Fruit fly (Drosophila melanogaster) Kc167 (cell line): Measurements from ENCODE around the gene Ran-like.

ENCODE experiments used
- Myc ChIP-seq: fragments of >200 bp; optimal IDR thresholded peaks from 2 replicates; lab custom pipeline; 2017; ENCODE audit warnings: missing external identifiers
- Sin3A ChIP-seq: fragments of >200 bp; optimal IDR thresholded peaks from 2 replicates; lab custom pipeline; 2018; ENCODE audit warnings: missing external identifiers
- h ChIP-seq: fragments of >200 bp; optimal IDR thresholded peaks from 3 replicates; lab custom pipeline; 2018; ENCODE audit warnings: missing external identifiers
- insv ChIP-seq: fragments of >200 bp; optimal IDR thresholded peaks from 3 replicates; lab custom pipeline; 2018; ENCODE audit warnings: missing external identifiers
- psq ChIP-seq: fragments of >200 bp; optimal IDR thresholded peaks from 2 replicates; lab custom pipeline; 2017; ENCODE audit warnings: missing external identifiers
- ttk ChIP-seq: sonication (Bioruptor generic); optimal IDR thresholded peaks from 2 replicates; lab custom pipeline; 2017; ENCODE audit warnings: missing external identifiers

Ran-like gene

dm6 chr3L:15526712-15527111 is 41.5 kb upstream of the Ran-like start, which contains the start of gene CG33985:
CG33985 (minus strand) TSS chr3L:15526812.
- TF ChIP-seq Sin3A (lab: Kevin White, UChicago) (no peak), ttk (lab: Kevin White, UChicago) (no peak), psq (lab: Kevin White, UChicago) (no peak), h (no peak), insv (lab: Kevin White, UChicago) (no peak), Myc (no peak)

- TF ChIP-seq ttk (lab: Kevin White, UChicago) (no peak), insv (lab: Kevin White, UChicago) (no peak), Sin3A (lab: Kevin White, UChicago) (no peak), h (no peak), psq (lab: Kevin White, UChicago) (no peak), Myc (no peak)
Measured at dm6 chr3L:15525153-15525552, 40.0 kb upstream of the Ran-like start, which contains the start of gene CG33986. CG33986 (minus strand) TSS chr3L:15525253.

DNA sequence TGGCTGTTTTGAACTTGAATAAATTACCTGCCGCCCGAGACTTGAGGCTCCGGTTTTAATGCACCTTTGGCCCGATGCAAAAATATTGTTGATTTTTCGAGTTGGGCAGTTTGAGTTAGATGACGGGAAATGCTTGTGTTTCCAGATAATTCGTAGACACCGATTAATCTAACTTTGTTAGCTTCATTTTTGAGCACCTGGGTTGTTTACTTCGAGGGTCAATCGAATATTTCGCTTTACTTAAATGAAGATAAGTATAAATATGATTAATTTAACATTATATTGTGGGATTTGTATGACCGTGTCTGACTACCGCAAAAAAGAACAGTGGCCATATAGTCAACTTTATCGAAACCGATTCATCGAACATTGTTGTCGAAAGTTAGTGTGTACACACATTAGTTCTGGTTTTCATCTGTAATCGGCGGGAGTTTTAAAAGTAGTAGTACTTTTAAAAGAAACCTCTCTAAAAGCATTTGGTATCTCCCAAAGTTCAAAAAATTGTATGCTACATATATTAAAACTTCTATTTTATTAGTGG is 38.7 kb upstream of the Ran-like start, which contains the start of gene CG7945:
Gene CG7945, minus strand, starts transcription at position 332 of the 541 bp plus-strand sequence.
- no peak for TF ChIP-seq Myc

DNA sequence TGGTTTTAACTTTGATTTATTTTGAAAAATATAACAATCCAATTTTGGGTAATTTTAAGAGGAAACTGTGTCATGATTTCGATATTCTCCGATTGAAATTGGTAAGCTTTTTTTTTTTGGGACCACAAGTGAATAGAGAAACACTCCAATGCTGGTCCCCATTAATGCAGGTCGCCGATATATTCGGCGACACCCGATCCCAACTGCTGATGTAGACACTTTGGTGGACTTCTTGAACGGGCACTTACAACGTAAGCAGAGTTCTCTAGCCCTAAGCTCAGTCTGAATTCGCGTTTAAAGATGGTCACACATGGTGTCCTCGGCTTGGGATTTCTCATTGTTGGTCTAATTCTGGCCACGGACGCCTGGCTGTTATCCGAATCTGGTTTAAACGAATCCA is 35.1 kb upstream of the Ran-like start, which contains the start of gene yellow-k:
Gene yellow-k, plus strand, starts transcription at position 301 of the 400 bp plus-strand sequence.
- TF ChIP-seq ttk (lab: Kevin White, UChicago): no peak
- no peak for TF ChIP-seq Sin3A (lab: Kevin White, UChicago)
- no peak for TF ChIP-seq h
- TF ChIP-seq psq (lab: Kevin White, UChicago): no peak
- TF ChIP-seq insv (lab: Kevin White, UChicago): no peak
- TF ChIP-seq Myc: no peak

DNA sequence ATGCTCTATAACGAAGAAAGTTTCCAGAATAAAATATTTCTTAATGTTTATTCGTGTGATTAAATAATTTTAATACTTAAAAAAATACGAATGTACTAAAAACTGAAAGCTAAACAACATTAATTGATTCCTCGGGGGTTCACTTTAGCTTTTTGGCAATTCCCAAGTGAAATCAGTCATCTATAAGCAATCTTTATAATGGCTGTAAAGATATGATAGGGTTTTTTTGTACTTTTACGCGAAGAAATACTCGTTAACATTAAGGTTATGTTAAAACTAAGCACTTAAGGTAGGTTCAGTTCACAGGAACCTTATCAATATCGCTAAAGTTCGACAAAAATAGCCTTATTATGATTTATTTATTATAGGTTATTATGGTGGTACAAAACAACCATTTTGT is 34.7 kb upstream of the Ran-like start:
- TF ChIP-seq Sin3A (lab: Kevin White, UChicago): no peak
- no peak for TF ChIP-seq Myc
- TF ChIP-seq h: no peak
- no peak for TF ChIP-seq ttk (lab: Kevin White, UChicago)
- no peak for TF ChIP-seq psq (lab: Kevin White, UChicago)
- no peak for TF ChIP-seq insv (lab: Kevin White, UChicago)

- no peak for TF ChIP-seq ttk (lab: Kevin White, UChicago)
- no peak for TF ChIP-seq Myc
- no peak for TF ChIP-seq h
- no peak for TF ChIP-seq psq (lab: Kevin White, UChicago)
- no peak for TF ChIP-seq insv (lab: Kevin White, UChicago)
- no peak for TF ChIP-seq Sin3A (lab: Kevin White, UChicago)
Measured at dm6 chr3L:15519492-15519891, 34.3 kb upstream of the Ran-like start, which contains the start of gene mex1. mex1 (minus strand) TSS chr3L:15519592.

DNA sequence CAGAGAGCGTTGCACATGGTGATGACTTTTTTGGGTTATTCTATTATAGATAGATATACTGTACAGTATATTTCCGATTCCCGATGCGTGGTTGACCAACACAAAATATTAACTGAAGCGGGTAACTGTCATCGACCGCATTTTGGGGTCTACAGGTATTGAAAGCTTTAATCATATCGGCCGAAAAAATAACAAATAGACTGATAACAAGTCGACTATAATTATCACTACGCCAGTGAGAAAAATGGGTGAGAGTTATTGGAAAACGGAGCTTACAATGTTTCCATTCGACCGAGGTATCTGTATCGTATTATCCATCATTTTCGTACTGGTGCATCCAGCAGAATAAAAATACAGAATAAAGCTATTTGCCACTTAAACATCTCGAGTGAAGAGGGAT is 33.1 kb upstream of the Ran-like start:
- TF ChIP-seq Myc: no peak
- no peak for TF ChIP-seq ttk (lab: Kevin White, UChicago)
- TF ChIP-seq insv (lab: Kevin White, UChicago): no peak
- no peak for TF ChIP-seq Sin3A (lab: Kevin White, UChicago)
- no peak for TF ChIP-seq h
- TF ChIP-seq psq (lab: Kevin White, UChicago): no peak

- TF ChIP-seq h: no peak
Measured at dm6 chr3L:15517508-15517907, 32.3 kb upstream of the Ran-like start.

dm6 chr3L:15516956-15517355 is 31.8 kb upstream of the Ran-like start, which contains the start of gene CG13454:
CG13454 (minus strand) TSS chr3L:15517056.
- TF ChIP-seq insv (lab: Kevin White, UChicago): no peak
- no peak for TF ChIP-seq Myc
- no peak for TF ChIP-seq ttk (lab: Kevin White, UChicago)
- no peak for TF ChIP-seq h
- TF ChIP-seq Sin3A (lab: Kevin White, UChicago): no peak
- TF ChIP-seq psq (lab: Kevin White, UChicago): no peak

DNA sequence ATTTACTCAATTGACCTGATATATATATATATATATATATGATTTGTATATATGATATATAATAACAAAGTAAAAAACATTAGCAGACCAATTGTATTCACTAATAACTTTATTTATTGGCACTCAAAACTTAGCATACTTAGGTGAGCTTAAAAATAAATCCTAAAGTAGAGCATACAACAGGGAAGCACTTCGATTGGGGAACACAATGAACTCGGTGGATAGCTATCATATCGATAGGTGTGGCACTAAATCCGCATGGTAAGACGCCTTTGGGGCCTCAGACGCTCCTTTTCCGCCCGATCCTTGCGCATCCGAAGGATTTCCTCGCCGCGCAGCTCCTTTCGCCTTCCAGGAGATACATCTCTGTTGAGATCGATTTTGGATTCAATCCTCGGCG is 31.2 kb upstream of the Ran-like start:
- TF ChIP-seq h: no peak
- no peak for TF ChIP-seq ttk (lab: Kevin White, UChicago)
- TF ChIP-seq psq (lab: Kevin White, UChicago): no peak
- TF ChIP-seq Sin3A (lab: Kevin White, UChicago): no peak
- no peak for TF ChIP-seq Myc
- TF ChIP-seq insv (lab: Kevin White, UChicago): no peak

- no peak for TF ChIP-seq Sin3A (lab: Kevin White, UChicago)
- TF ChIP-seq Myc: no peak
Measured at dm6 chr3L:15514814-15515495, 29.8 kb upstream of the Ran-like start.

- TF ChIP-seq Sin3A (lab: Kevin White, UChicago) (no peak), insv (lab: Kevin White, UChicago) (no peak), Myc (no peak), h (no peak), ttk (lab: Kevin White, UChicago) (no peak), psq (lab: Kevin White, UChicago) (no peak)
Measured at dm6 chr3L:15514405-15514804, 29.2 kb upstream of the Ran-like start.

DNA sequence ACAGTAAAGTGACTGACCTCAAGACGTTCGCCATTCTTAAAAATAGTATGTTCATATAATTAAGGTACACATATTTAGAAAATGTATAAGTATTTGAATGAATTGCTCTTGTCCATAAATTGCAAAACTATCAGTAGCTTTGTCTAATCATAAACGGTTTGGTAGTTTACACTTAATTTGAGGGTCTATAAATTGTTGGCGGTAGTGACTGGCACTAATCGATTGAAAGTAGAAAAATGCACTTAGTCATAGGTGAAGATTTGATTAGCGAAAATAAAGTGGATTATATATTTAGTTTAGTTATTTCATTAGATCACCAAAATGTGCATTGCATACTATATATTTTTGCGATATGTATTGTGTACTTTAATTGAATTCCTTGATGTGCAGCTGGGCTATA is 28.5 kb upstream of the Ran-like start:
- no peak for TF ChIP-seq Myc
